Fruit fly (Drosophila melanogaster) whole organism, embryonic: Measurements from ENCODE around the gene Stt3B.

ENCODE experiments used
- Aef1 ChIP-seq: fragments of 200-800 bp; sonication (Bioruptor generic); IDR thresholded peaks from 3 replicates; pipeline ENCODE4 v1.3.6; 2022; ENCODE audit warnings: missing biosample characterization, missing genetic modification characterization
- Atf6 ChIP-seq: fragments of 200-800 bp; sonication (Bioruptor generic); IDR thresholded peaks from 2 replicates; pipeline ENCODE4 v1.3.6; 2022; ENCODE audit warnings: missing biosample characterization, missing genetic modification characterization
- Awh ChIP-seq: fragments of 200-800 bp; sonication (Bioruptor generic); IDR thresholded peaks from 2 replicates; pipeline ENCODE4, ENCODE4 v1.3.6; 2022; ENCODE audit warnings: missing biosample characterization, missing genetic modification characterization
- BtbVII ChIP-seq: fragments of 200-800 bp; sonication (Bioruptor generic); optimal IDR thresholded peaks from 3 replicates; lab custom pipeline; 2017; ENCODE audit warnings: missing biosample characterization, mild to moderate bottlenecking, missing genetic modification characterization
- CG10543 ChIP-seq: fragments of 200-800 bp; sonication (Bioruptor generic); optimal IDR thresholded peaks from 3 replicates; lab custom pipeline; 2017; ENCODE audit warnings: missing biosample characterization, mild to moderate bottlenecking, missing genetic modification characterization, moderate library complexity
- CG10565 ChIP-seq: fragments of 200-800 bp; sonication (Bioruptor generic); optimal IDR thresholded peaks from 3 replicates; lab custom pipeline; 2016; ENCODE audit warnings: missing biosample characterization, mild to moderate bottlenecking, missing genetic modification characterization
- CG1233 ChIP-seq: fragments of 200-800 bp; sonication (Bioruptor generic); optimal IDR thresholded peaks from 4 replicates; lab custom pipeline; 2018; ENCODE audit warnings: missing biosample characterization, mild to moderate bottlenecking, missing genetic modification characterization
- CG13287 ChIP-seq: fragments of 200-800 bp; sonication (Bioruptor generic); IDR thresholded peaks from 2 replicates; pipeline ENCODE4 v1.3.6; 2022; ENCODE audit warnings: missing biosample characterization, missing genetic modification characterization; ENCODE audit not compliant: partially characterized antibody
- CG16813 ChIP-seq: fragments of 200-800 bp; sonication (Bioruptor generic); IDR thresholded peaks from 3 replicates; pipeline ENCODE4 v1.3.6; 2022; ENCODE audit warnings: missing biosample characterization, missing genetic modification characterization; ENCODE audit not compliant: partially characterized antibody
- CG16815 ChIP-seq: fragments of 200-800 bp; sonication (Bioruptor generic); optimal IDR thresholded peaks from 3 replicates; lab custom pipeline; 2017; ENCODE audit warnings: missing biosample characterization, mild to moderate bottlenecking, missing genetic modification characterization
- CG17186 ChIP-seq: fragments of 200-800 bp; sonication (Bioruptor generic); optimal IDR thresholded peaks from 3 replicates; lab custom pipeline; 2017; ENCODE audit warnings: missing biosample characterization, missing genetic modification reagents, missing genetic modification characterization
- CG2199 ChIP-seq: fragments of 200-800 bp; sonication (Bioruptor generic); IDR thresholded peaks from 3 replicates; pipeline ENCODE4 v1.3.6; 2022; ENCODE audit warnings: missing biosample characterization, missing genetic modification characterization
- CG2875 ChIP-seq: fragments of 200-800 bp; sonication (Bioruptor generic); optimal IDR thresholded peaks from 2 replicates; lab custom pipeline; 2017; ENCODE audit warnings: missing biosample characterization, mild to moderate bottlenecking, missing genetic modification characterization, missing genetic modification reagents
- CG4707 ChIP-seq: fragments of 200-800 bp; sonication (Bioruptor generic); optimal IDR thresholded peaks from 2 replicates; lab custom pipeline; 2018; ENCODE audit warnings: missing biosample characterization, mild to moderate bottlenecking, missing genetic modification characterization, moderate library complexity
- CG5245 ChIP-seq: fragments of 200-800 bp; sonication (Bioruptor generic); optimal IDR thresholded peaks from 3 replicates; lab custom pipeline; 2016; ENCODE audit warnings: missing biosample characterization, missing genetic modification characterization
- CG6254 ChIP-seq: fragments of 200-800 bp; sonication (Bioruptor generic); optimal IDR thresholded peaks from 3 replicates; lab custom pipeline; 2017; ENCODE audit warnings: mild to moderate bottlenecking, missing biosample characterization, missing genetic modification reagents, missing genetic modification characterization
- CG6813 ChIP-seq: fragments of 200-800 bp; sonication (Bioruptor generic); optimal IDR thresholded peaks from 2 replicates; lab custom pipeline; 2017; ENCODE audit warnings: missing biosample characterization, missing genetic modification characterization, mild to moderate bottlenecking, moderate library complexity, missing genetic modification reagents
- CG7357 ChIP-seq: fragments of 200-800 bp; sonication (Bioruptor generic); IDR thresholded peaks from 3 replicates; pipeline ENCODE4 v1.3.6; 2022; ENCODE audit warnings: missing biosample characterization, missing genetic modification characterization
- CG7556 ChIP-seq: fragments of 200-800 bp; sonication (Bioruptor generic); optimal IDR thresholded peaks from 2 replicates; lab custom pipeline; 2017; ENCODE audit warnings: missing biosample characterization, mild to moderate bottlenecking, missing genetic modification characterization
- CG8089 ChIP-seq: fragments of 200-800 bp; sonication (Bioruptor generic); optimal IDR thresholded peaks from 3 replicates; lab custom pipeline; 2016; ENCODE audit warnings: missing biosample characterization, missing genetic modification characterization
- CG9817 ChIP-seq: fragments of 200-800 bp; sonication (Bioruptor generic); optimal IDR thresholded peaks from 2 replicates; lab custom pipeline; 2018; ENCODE audit warnings: missing biosample characterization, mild to moderate bottlenecking, missing genetic modification characterization, moderate library complexity
- Camta ChIP-seq: fragments of 200-800 bp; sonication (Bioruptor generic); optimal IDR thresholded peaks from 2 replicates; lab custom pipeline; 2016; ENCODE audit warnings: missing biosample characterization, missing genetic modification characterization
- Chrac-16 ChIP-seq: fragments of 200-800 bp; sonication (Bioruptor generic); optimal IDR thresholded peaks from 3 replicates; lab custom pipeline; 2016; ENCODE audit warnings: missing biosample characterization, missing genetic modification characterization
- Dbx ChIP-seq: fragments of 200-800 bp; sonication (Bioruptor generic); IDR thresholded peaks from 3 replicates; pipeline ENCODE4 v1.3.6; 2022; ENCODE audit warnings: missing biosample characterization, missing genetic modification characterization
- Dll ChIP-seq: fragments of 200-800 bp; sonication (Bioruptor generic); IDR thresholded peaks from 4 replicates; pipeline ENCODE4 v1.3.6; 2022; ENCODE audit warnings: missing biosample characterization, missing genetic modification characterization; ENCODE audit not compliant: partially characterized antibody
- Doc3 ChIP-seq: fragments of 200-800 bp; sonication (Bioruptor generic); IDR thresholded peaks from 3 replicates; pipeline ENCODE4 v1.3.6; 2022; ENCODE audit warnings: missing biosample characterization, missing genetic modification characterization; ENCODE audit not compliant: partially characterized antibody
- HHEX ChIP-seq: fragments of 200-800 bp; sonication (Bioruptor generic); optimal IDR thresholded peaks from 3 replicates; lab custom pipeline; 2017; ENCODE audit warnings: missing biosample characterization, mild to moderate bottlenecking, missing genetic modification characterization, missing genetic modification reagents
- HLH3B ChIP-seq: fragments of 200-800 bp; sonication (Bioruptor generic); IDR thresholded peaks from 2 replicates; pipeline ENCODE4 v1.3.6; 2022; ENCODE audit warnings: missing biosample characterization, missing genetic modification characterization
- Myb ChIP-seq: fragments of 200-800 bp; sonication (Bioruptor generic); optimal IDR thresholded peaks from 2 replicates; lab custom pipeline; 2016; ENCODE audit warnings: missing biosample characterization, missing genetic modification characterization
- NC2α ChIP-seq: fragments of 200-800 bp; sonication (Bioruptor generic); optimal IDR thresholded peaks from 2 replicates; lab custom pipeline; 2016; ENCODE audit warnings: missing biosample characterization, missing genetic modification characterization
- Oaz ChIP-seq: fragments of 200-800 bp; sonication (Bioruptor generic); IDR thresholded peaks from 2 replicates; pipeline ENCODE4 v1.3.6; 2022; ENCODE audit warnings: missing biosample characterization, missing genetic modification characterization
- Ravus ChIP-seq: fragments of 200-800 bp; sonication (Bioruptor generic); IDR thresholded peaks from 2 replicates; pipeline ENCODE4 v1.3.6; 2022; ENCODE audit warnings: missing biosample characterization, missing genetic modification characterization
- Scr ChIP-seq: fragments of 200-800 bp; sonication (Bioruptor generic); IDR thresholded peaks from 2 replicates; pipeline ENCODE4 v1.3.6; 2022; ENCODE audit warnings: missing biosample characterization, missing genetic modification characterization; ENCODE audit not compliant: partially characterized antibody
- Sry-δ ChIP-seq: fragments of 200-800 bp; sonication (Bioruptor generic); optimal IDR thresholded peaks from 2 replicates; lab custom pipeline; 2016; ENCODE audit warnings: missing biosample characterization, missing genetic modification characterization
- Usf ChIP-seq: fragments of 200-800 bp; sonication (Bioruptor generic); optimal IDR thresholded peaks from 2 replicates; lab custom pipeline; 2017; ENCODE audit warnings: missing genotype, missing biosample characterization, missing genetic modification characterization
- cato ChIP-seq: fragments of 200-800 bp; sonication (Bioruptor generic); optimal IDR thresholded peaks from 2 replicates; lab custom pipeline; 2016; ENCODE audit warnings: missing biosample characterization, missing genetic modification characterization, borderline replicate concordance
- gem ChIP-seq: fragments of 200-800 bp; sonication (Bioruptor generic); optimal IDR thresholded peaks from 2 replicates; lab custom pipeline; 2019; ENCODE audit warnings: missing biosample characterization, mild to moderate bottlenecking, missing genetic modification characterization, moderate library complexity
- grau ChIP-seq: fragments of 200-800 bp; optimal IDR thresholded peaks from 3 replicates; lab custom pipeline; 2019; ENCODE audit warnings: missing biosample characterization, mild to moderate bottlenecking, missing genetic modification characterization, moderate library complexity
- hbn ChIP-seq: fragments of 200-800 bp; sonication (Bioruptor generic); IDR thresholded peaks from 2 replicates; pipeline ENCODE4 v1.3.6; 2022; ENCODE audit warnings: missing biosample characterization, missing genetic modification characterization; ENCODE audit not compliant: partially characterized antibody
- ind ChIP-seq: fragments of 200-800 bp; sonication (Bioruptor generic); optimal IDR thresholded peaks from 3 replicates; lab custom pipeline; 2016; ENCODE audit warnings: missing biosample characterization, missing genetic modification characterization
- kah ChIP-seq: fragments of 200-800 bp; sonication (Bioruptor generic); optimal IDR thresholded peaks from 2 replicates; lab custom pipeline; 2018; ENCODE audit warnings: missing biosample characterization, mild to moderate bottlenecking, missing genetic modification characterization
- lab ChIP-seq: fragments of 200-800 bp; sonication (Bioruptor generic); optimal IDR thresholded peaks from 3 replicates; lab custom pipeline; 2017; ENCODE audit warnings: missing biosample characterization, missing genetic modification characterization, mild to moderate bottlenecking, moderate library complexity, missing genetic modification reagents
- maf-S ChIP-seq: fragments of 200-800 bp; sonication (Bioruptor generic); optimal IDR thresholded peaks from 2 replicates; lab custom pipeline; 2016; ENCODE audit warnings: missing biosample characterization, missing genetic modification characterization
- pb ChIP-seq: fragments of 200-800 bp; sonication (Bioruptor generic); optimal IDR thresholded peaks from 3 replicates; lab custom pipeline; 2016; ENCODE audit warnings: missing biosample characterization, missing genetic modification characterization
- pho ChIP-seq: fragments of 200-800 bp; sonication (Bioruptor generic); optimal IDR thresholded peaks from 2 replicates; lab custom pipeline; 2016; ENCODE audit warnings: missing biosample characterization, missing genetic modification characterization
- pita ChIP-seq: fragments of 200-800 bp; sonication (Bioruptor generic); optimal IDR thresholded peaks from 2 replicates; lab custom pipeline; 2017; ENCODE audit warnings: missing biosample characterization, mild to moderate bottlenecking, missing genetic modification characterization
- pzg ChIP-seq: fragments of 200-800 bp; sonication (Bioruptor generic); optimal IDR thresholded peaks from 3 replicates; lab custom pipeline; 2018; ENCODE audit warnings: missing biosample characterization, mild to moderate bottlenecking, missing genetic modification characterization, moderate library complexity
- vvl ChIP-seq: fragments of 200-800 bp; sonication (Bioruptor generic); IDR thresholded peaks from 2 replicates; pipeline ENCODE4 v1.3.6; 2022; ENCODE audit warnings: missing biosample characterization, missing genetic modification characterization
- wdn ChIP-seq: fragments of 200-800 bp; sonication (Bioruptor generic); IDR thresholded peaks from 2 replicates; pipeline ENCODE4 v1.3.6; 2022; ENCODE audit warnings: missing biosample characterization, missing genetic modification characterization
- zf30C ChIP-seq: fragments of 200-800 bp; sonication (Bioruptor generic); optimal IDR thresholded peaks from 3 replicates; lab custom pipeline; 2018; ENCODE audit warnings: missing biosample characterization, mild to moderate bottlenecking, missing genetic modification characterization

Stt3B gene

DNA sequence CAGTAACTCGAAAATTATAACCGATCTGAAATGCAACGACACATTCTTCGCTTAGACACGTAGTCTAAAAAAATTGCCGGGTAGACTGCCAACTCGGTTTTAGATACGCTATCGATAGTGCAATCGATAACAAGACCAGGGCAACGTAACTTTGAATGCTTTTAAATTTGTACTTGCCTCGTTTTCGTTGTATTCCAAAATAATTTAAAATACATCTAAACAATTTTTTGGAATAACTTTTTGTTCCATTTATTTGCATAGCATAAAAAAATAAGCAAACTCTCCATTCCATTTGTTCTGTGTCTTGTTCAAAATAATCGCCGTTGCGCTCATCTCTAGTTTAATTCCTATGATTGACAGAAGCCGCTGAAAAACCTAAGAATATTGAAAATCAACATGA lies at the start of gene Stt3B, which contains the start of gene CG11839 (continued):
- peak; percentile 85 for TF ChIP-seq pho
- TF ChIP-seq CG2875 (GFP tag; lab: Kevin White, UChicago), result no peak
- no peak for TF ChIP-seq lab (GFP tag; lab: Kevin White, UChicago)
- TF ChIP-seq BtbVII (GFP tag; lab: Kevin White, UChicago), result no peak
- TF ChIP-seq hbn (GFP tag; lab: Robert Waterston, UW), result peak; percentile 92
- TF ChIP-seq Atf6 (GFP tag; lab: Robert Waterston, UW), result peak; percentile 62; the same call in 1 of the 2 replicates
- TF ChIP-seq pb, result no peak
- peak; percentile 42 for TF ChIP-seq CG5245 (GFP tag; lab: Kevin White, UChicago)
- TF ChIP-seq zf30C (GFP tag; lab: Kevin White, UChicago), result no peak
- peak; percentile 82 for TF ChIP-seq CG9817
- TF ChIP-seq Myb (GFP tag; lab: Kevin White, UChicago), result peak; percentile 73
- peak; percentile 85 for TF ChIP-seq pzg
- TF ChIP-seq CG4707 (GFP tag; lab: Kevin White, UChicago), result no peak
- peak; percentile 97 for TF ChIP-seq Dll (GFP tag; lab: Robert Waterston, UW)
- no peak for TF ChIP-seq Ravus
- peak; percentile 41 for TF ChIP-seq CG17186
- peak; percentile 56; the same call in 1 of the 2 replicates for TF ChIP-seq HLH3B (GFP tag; lab: Robert Waterston, UW)
- TF ChIP-seq Usf (GFP tag; lab: Kevin White, UChicago), result no peak
- TF ChIP-seq Doc3 (GFP tag; lab: Robert Waterston, UW), result peak; percentile 94
- TF ChIP-seq CG1233 (GFP tag; lab: Kevin White, UChicago), result peak; percentile 21
- peak; percentile 95 for TF ChIP-seq Scr (GFP tag; lab: Robert Waterston, UW)
- no peak for TF ChIP-seq gem (tag; lab: Kevin White, UChicago)
- TF ChIP-seq CG6813 (GFP tag; lab: Kevin White, UChicago), result no peak
- peak; percentile 81 for TF ChIP-seq ind (GFP tag; lab: Kevin White, UChicago)
- no peak for TF ChIP-seq CG10565
- no peak for TF ChIP-seq HHEX
- peak; percentile 43; the same call in 1 of the 2 replicates for TF ChIP-seq wdn (GFP tag; lab: Robert Waterston, UW)
- peak; percentile 96 for TF ChIP-seq CG13287 (GFP tag; lab: Robert Waterston, UW)
- peak; percentile 32 for TF ChIP-seq CG8089 (GFP tag; lab: Kevin White, UChicago)
- peak; percentile 73 for TF ChIP-seq grau (tag; lab: Kevin White, UChicago)
- TF ChIP-seq kah (GFP tag; lab: Kevin White, UChicago), result no peak
- TF ChIP-seq CG6254 (GFP tag; lab: Kevin White, UChicago), result no peak
- no peak for TF ChIP-seq Awh
- no peak for TF ChIP-seq cato (GFP tag; lab: Kevin White, UChicago)
- no peak for TF ChIP-seq CG7556 (GFP tag; lab: Kevin White, UChicago)
- no peak for TF ChIP-seq CG10543 (GFP tag; lab: Kevin White, UChicago)
- TF ChIP-seq Camta (GFP tag; lab: Kevin White, UChicago), result peak; percentile 74
- peak; percentile 95 for TF ChIP-seq CG16813 (GFP tag; lab: Robert Waterston, UW)
- TF ChIP-seq CG7357 (GFP tag; lab: Robert Waterston, UW), result no peak
- no peak for TF ChIP-seq pita
- TF ChIP-seq Dbx (GFP tag; lab: Robert Waterston, UW), result peak; percentile 80
- peak; percentile 68 for TF ChIP-seq vvl (GFP tag; lab: Robert Waterston, UW)
- TF ChIP-seq Sry-δ (GFP tag; lab: Kevin White, UChicago), result peak; percentile 97
- TF ChIP-seq NC2α, result no peak
- 0 out of 3 replicates have a peak, but pooled peaks have one; percentile 29 for TF ChIP-seq CG2199 (GFP tag; lab: Robert Waterston, UW)
- TF ChIP-seq maf-S (GFP tag; lab: Kevin White, UChicago), result peak; percentile 69
- no peak for TF ChIP-seq CG16815
- TF ChIP-seq Chrac-16, result peak; percentile 75
- TF ChIP-seq Aef1 (GFP tag; lab: Robert Waterston, UW), result no peak; the same call in 1 of the 3 replicates
- TF ChIP-seq Oaz, result 0 out of 2 replicates have a peak, but pooled peaks have one; percentile 55
